Worm (Caenorhabditis elegans): Measurements from ENCODE around the gene ZK662.6.

DNA sequence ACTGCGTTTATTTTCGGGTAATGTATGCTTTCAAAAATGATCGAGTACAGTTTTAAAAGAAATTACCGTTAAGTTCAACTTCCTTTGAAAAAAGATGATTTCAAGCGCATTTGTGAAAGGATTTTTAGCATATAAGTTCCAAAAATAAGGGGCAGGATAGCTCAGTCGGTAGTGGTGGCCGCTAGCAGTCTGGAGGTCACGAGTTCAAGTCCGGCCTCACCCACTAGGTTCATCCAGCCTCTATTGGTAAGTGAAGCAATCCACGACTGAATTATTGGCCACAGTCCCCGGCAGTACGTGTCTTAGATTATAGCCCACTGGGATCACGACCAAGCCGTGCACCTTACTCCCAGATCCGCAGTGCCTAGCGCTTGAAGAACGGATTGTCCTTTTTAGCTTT lies 1.5 kb upstream of the ZK662.6 start:
- TF ChIP-seq snpc-4 (tag; optimal IDR thresholded peaks at IDR 0.05) (no peak), aly-2 (tag; optimal IDR thresholded peaks at IDR 0.05) (no peak), ama-1 (optimal IDR thresholded peaks at IDR 0.05) (no peak), lin-11 (tag; optimal IDR thresholded peaks at IDR 0.05) (no peak)
